Fruit fly (Drosophila melanogaster) whole organism, prepupa: ENCODE results near the gene CG3868.

ENCODE experiments used
- CG10631 ChIP-seq: fragments of 200-800 bp; sonication (Bioruptor generic); optimal IDR thresholded peaks from 2 replicates; lab custom pipeline; 2016; ENCODE audit warnings: missing biosample characterization, missing genetic modification characterization
- CG10669 ChIP-seq: fragments of 200-800 bp; sonication (Bioruptor generic); optimal IDR thresholded peaks from 3 replicates; lab custom pipeline; 2018; ENCODE audit warnings: missing biosample characterization, mild to moderate bottlenecking, missing genetic modification characterization, moderate library complexity
- CG11294 ChIP-seq: fragments of 200-800 bp; sonication (Bioruptor generic); IDR thresholded peaks from 2 replicates; pipeline ENCODE4 v1.3.6; 2022; ENCODE audit warnings: missing biosample characterization, missing genetic modification characterization
- CG11762 ChIP-seq: fragments of 200-800 bp; sonication (Bioruptor generic); optimal IDR thresholded peaks from 3 replicates; lab custom pipeline; 2016; ENCODE audit warnings: missing biosample characterization, missing genetic modification characterization; ENCODE audit not compliant: insufficient read depth
- CG11902 ChIP-seq: fragments of 200-800 bp; sonication (Bioruptor generic); optimal IDR thresholded peaks from 3 replicates; lab custom pipeline; 2016; ENCODE audit warnings: missing biosample characterization, missing genetic modification characterization
- CG15336 ChIP-seq: fragments of 200-800 bp; sonication (Bioruptor generic); IDR thresholded peaks from 2 replicates; pipeline ENCODE4 v1.3.6; 2022; ENCODE audit warnings: missing biosample characterization, missing genetic modification characterization
- CG1621 ChIP-seq: fragments of 200-800 bp; sonication (Bioruptor generic); optimal IDR thresholded peaks from 3 replicates; lab custom pipeline; 2018; ENCODE audit warnings: missing biosample characterization, mild to moderate bottlenecking, missing genetic modification characterization
- CG16779 ChIP-seq: fragments of 200-800 bp; sonication (Bioruptor generic); optimal IDR thresholded peaks from 3 replicates; lab custom pipeline; 2017; ENCODE audit warnings: missing biosample characterization, mild to moderate bottlenecking, missing genetic modification characterization
- CG3032 ChIP-seq: fragments of 200-800 bp; optimal IDR thresholded peaks from 2 replicates; lab custom pipeline; 2019; ENCODE audit warnings: missing biosample characterization, mild to moderate bottlenecking, missing genetic modification characterization, moderate library complexity
- CG31627 ChIP-seq: fragments of 200-800 bp; sonication (Bioruptor generic); optimal IDR thresholded peaks from 3 replicates; lab custom pipeline; 2016; ENCODE audit warnings: missing biosample characterization, missing genetic modification characterization
- CG32006 ChIP-seq: fragments of 200-800 bp; sonication (Bioruptor generic); optimal IDR thresholded peaks from 3 replicates; lab custom pipeline; 2017; ENCODE audit warnings: missing biosample characterization, mild to moderate bottlenecking, missing genetic modification characterization
- CG3919 ChIP-seq: fragments of 200-800 bp; sonication (Bioruptor generic); optimal IDR thresholded peaks from 3 replicates; lab custom pipeline; 2016; ENCODE audit warnings: missing biosample characterization, missing genetic modification characterization
- CG4318 ChIP-seq: fragments of 200-800 bp; sonication (Bioruptor generic); optimal IDR thresholded peaks from 3 replicates; lab custom pipeline; 2017; ENCODE audit warnings: missing biosample characterization, mild to moderate bottlenecking, missing genetic modification characterization
- CG6163 ChIP-seq: fragments of 200-800 bp; sonication (Bioruptor generic); IDR thresholded peaks from 3 replicates; pipeline ENCODE4 v1.3.6; 2022; ENCODE audit warnings: missing biosample characterization, missing genetic modification characterization
- CG6276 ChIP-seq: fragments of 200-800 bp; sonication (Bioruptor generic); optimal IDR thresholded peaks from 2 replicates; lab custom pipeline; 2017; ENCODE audit warnings: missing biosample characterization, mild to moderate bottlenecking, missing genetic modification characterization
- CG6792 ChIP-seq: fragments of 200-800 bp; sonication (Bioruptor generic); optimal IDR thresholded peaks from 3 replicates; lab custom pipeline; 2016; ENCODE audit warnings: missing biosample characterization, missing genetic modification characterization
- CG6808 ChIP-seq: fragments of 200-800 bp; sonication (Bioruptor generic); optimal IDR thresholded peaks from 3 replicates; lab custom pipeline; 2017; ENCODE audit warnings: missing biosample characterization, missing genetic modification characterization, mild to moderate bottlenecking, moderate library complexity, missing genetic modification reagents
- CG7368 ChIP-seq: fragments of 200-800 bp; sonication (Bioruptor generic); optimal IDR thresholded peaks from 3 replicates; lab custom pipeline; 2016; ENCODE audit warnings: missing biosample characterization, missing genetic modification characterization
- CG8119 ChIP-seq: fragments of 200-800 bp; sonication (Bioruptor generic); IDR thresholded peaks from 3 replicates; pipeline ENCODE4 v1.3.6; 2022; ENCODE audit warnings: missing biosample characterization, missing genetic modification characterization
- CG8319 ChIP-seq: fragments of 200-800 bp; sonication (Bioruptor generic); optimal IDR thresholded peaks from 3 replicates; lab custom pipeline; 2016; ENCODE audit warnings: missing biosample characterization, missing genetic modification characterization
- Eip75B ChIP-seq: fragments of 200-800 bp; sonication (Bioruptor generic); optimal IDR thresholded peaks from 3 replicates; lab custom pipeline; 2016; ENCODE audit warnings: missing biosample characterization, missing genetic modification characterization
- Eip78C ChIP-seq: fragments of 200-800 bp; sonication (Bioruptor generic); peaks from one replicate; lab custom pipeline; 2016; ENCODE audit warnings: missing biosample characterization, missing genetic modification characterization
- Ets21C ChIP-seq: fragments of 200-800 bp; sonication (Bioruptor generic); optimal IDR thresholded peaks from 3 replicates; lab custom pipeline; 2016; ENCODE audit warnings: missing biosample characterization, missing genetic modification characterization
- Gug ChIP-seq: fragments of 200-800 bp; sonication (Bioruptor generic); IDR thresholded peaks from 2 replicates; pipeline ENCODE4 v1.3.6; 2022; ENCODE audit warnings: missing biosample characterization, missing genetic modification characterization
- Hr38 ChIP-seq: sonication (Bioruptor generic); optimal IDR thresholded peaks from 2 replicates; lab custom pipeline; 2016; ENCODE audit warnings: missing biosample characterization, missing genetic modification characterization
- Hr4 ChIP-seq: fragments of 200-800 bp; sonication (Bioruptor generic); optimal IDR thresholded peaks from 3 replicates; lab custom pipeline; 2016; ENCODE audit warnings: missing biosample characterization, missing genetic modification characterization
- Lpt ChIP-seq: fragments of 200-800 bp; sonication (Bioruptor generic); optimal IDR thresholded peaks from 3 replicates; lab custom pipeline; 2016; ENCODE audit warnings: missing biosample characterization, missing genetic modification characterization
- Met ChIP-seq: fragments of 200-800 bp; sonication (Bioruptor generic); optimal IDR thresholded peaks from 3 replicates; lab custom pipeline; 2016; ENCODE audit warnings: missing biosample characterization, missing genetic modification characterization
- OdsH ChIP-seq: fragments of 200-800 bp; sonication (Bioruptor generic); optimal IDR thresholded peaks from 3 replicates; lab custom pipeline; 2016; ENCODE audit warnings: missing biosample characterization, missing genetic modification characterization
- Smox ChIP-seq: fragments of 200-800 bp; sonication (Bioruptor generic); optimal IDR thresholded peaks from 3 replicates; lab custom pipeline; 2016; ENCODE audit warnings: missing biosample characterization, missing genetic modification characterization
- Sox102F ChIP-seq: fragments of 200-800 bp; sonication (Bioruptor generic); optimal IDR thresholded peaks from 2 replicates; lab custom pipeline; 2016; ENCODE audit warnings: missing biosample characterization, mild to moderate bottlenecking, missing genetic modification characterization
- Sox14 ChIP-seq: fragments of 200-800 bp; sonication (Bioruptor generic); optimal IDR thresholded peaks from 3 replicates; lab custom pipeline; 2016; ENCODE audit warnings: missing biosample characterization, missing genetic modification characterization
- Sox15 ChIP-seq: fragments of 200-800 bp; sonication (Bioruptor generic); optimal IDR thresholded peaks from 3 replicates; lab custom pipeline; 2016; ENCODE audit warnings: missing biosample characterization, missing genetic modification characterization
- achi ChIP-seq: fragments of 200-800 bp; sonication (Bioruptor generic); optimal IDR thresholded peaks from 3 replicates; lab custom pipeline; 2016; ENCODE audit warnings: missing biosample characterization, missing genetic modification characterization
- acj6 ChIP-seq: fragments of 200-800 bp; sonication (Bioruptor generic); optimal IDR thresholded peaks from 3 replicates; lab custom pipeline; 2016; ENCODE audit warnings: missing biosample characterization, missing genetic modification characterization
- cyc ChIP-seq: fragments of 200-800 bp; sonication (Bioruptor generic); optimal IDR thresholded peaks from 3 replicates; lab custom pipeline; 2016; ENCODE audit warnings: missing biosample characterization, missing genetic modification characterization
- dac ChIP-seq: fragments of 200-800 bp; sonication (Bioruptor generic); optimal IDR thresholded peaks from 2 replicates; lab custom pipeline; 2017; ENCODE audit warnings: missing biosample characterization, mild to moderate bottlenecking, missing genetic modification characterization
- dsx ChIP-seq: fragments of 200-800 bp; optimal IDR thresholded peaks from 3 replicates; lab custom pipeline; 2019; ENCODE audit warnings: missing biosample characterization, mild to moderate bottlenecking, missing genetic modification characterization, moderate library complexity; ENCODE audit not compliant: poor library complexity, severe bottlenecking
- esn ChIP-seq: fragments of 200-800 bp; sonication (Bioruptor generic); optimal IDR thresholded peaks from 2 replicates; lab custom pipeline; 2016; ENCODE audit warnings: missing biosample characterization, mild to moderate bottlenecking, missing genetic modification characterization, moderate library complexity
- fd59A ChIP-seq: fragments of 200-800 bp; sonication (Bioruptor generic); optimal IDR thresholded peaks from 2 replicates; lab custom pipeline; 2017; ENCODE audit warnings: missing biosample characterization, mild to moderate bottlenecking, missing genetic modification characterization, missing genetic modification reagents
- fd85E ChIP-seq: fragments of 200-800 bp; sonication (Bioruptor generic); optimal IDR thresholded peaks from 3 replicates; lab custom pipeline; 2016; ENCODE audit warnings: missing biosample characterization, missing genetic modification characterization
- fkh ChIP-seq: fragments of 200-800 bp; sonication (Bioruptor generic); optimal IDR thresholded peaks from 3 replicates; lab custom pipeline; 2017; ENCODE audit warnings: missing biosample characterization, mild to moderate bottlenecking, missing genetic modification characterization, moderate library complexity
- net ChIP-seq: fragments of 200-800 bp; sonication (Bioruptor generic); optimal IDR thresholded peaks from 3 replicates; lab custom pipeline; 2016; ENCODE audit warnings: missing biosample characterization, missing genetic modification characterization
- pdm3 ChIP-seq: fragments of 200-800 bp; sonication (Bioruptor generic); optimal IDR thresholded peaks from 3 replicates; lab custom pipeline; 2016; ENCODE audit warnings: missing biosample characterization, missing genetic modification characterization
- salr ChIP-seq, 2 experiments: fragments of 200-800 bp; sonication (Bioruptor generic); optimal IDR thresholded peaks; 3 replicates each; lab custom pipeline; 2016 to 2018; ENCODE audit warnings: missing biosample characterization in 2 of 2, missing genetic modification characterization in 2 of 2, mild to moderate bottlenecking in 1 of 2
- spab ChIP-seq: fragments of 200-800 bp; sonication (Bioruptor generic); optimal IDR thresholded peaks from 2 replicates; lab custom pipeline; 2017; ENCODE audit warnings: missing biosample characterization, mild to moderate bottlenecking, missing genetic modification characterization, missing genetic modification reagents
- svp ChIP-seq: fragments of 200-800 bp; sonication (Bioruptor generic); peaks from one replicate; lab custom pipeline; 2016; ENCODE audit warnings: missing biosample characterization, missing genetic modification characterization
- topi ChIP-seq: fragments of 200-800 bp; sonication (Bioruptor generic); optimal IDR thresholded peaks from 3 replicates; lab custom pipeline; 2016; ENCODE audit warnings: missing biosample characterization, missing genetic modification characterization
- vri ChIP-seq: fragments of 200-800 bp; sonication (Bioruptor generic); optimal IDR thresholded peaks from 3 replicates; lab custom pipeline; 2016; ENCODE audit warnings: missing biosample characterization, mild to moderate bottlenecking, missing genetic modification characterization

Gene CG3868

dm6 chr3L:14397020-14397602, 5.4 kb downstream of the CG3868 start (continued):
- TF ChIP-seq Sox102F (GFP tag; lab: Kevin White, UChicago) (no peak), topi (GFP tag; lab: Kevin White, UChicago) (no peak), cyc (GFP tag; lab: Kevin White, UChicago) (peak; percentile 7), CG6808 (GFP tag; lab: Kevin White, UChicago) (no peak), Sox15 (no peak), dac (GFP tag; lab: Kevin White, UChicago) (no peak), Eip78C (GFP tag; lab: Kevin White, UChicago) (peak; percentile 69), fd85E (no peak), achi (GFP tag; lab: Kevin White, UChicago) (peak; percentile 9), Sox14 (no peak)
- TF ChIP-seq, all 60 proteins: peak for 17

dm6 chr3L:14389242-14389641, 13.3 kb downstream of the CG3868 start:
- TF ChIP-seq CG11902 (GFP tag; lab: Kevin White, UChicago), result no peak
- TF ChIP-seq svp, result no peak
- no peak for TF ChIP-seq CG16779
- no peak for TF ChIP-seq salr (GFP tag; optimal IDR thresholded peaks at IDR 0.05; lab: Kevin White, UChicago)
- no peak for TF ChIP-seq Lpt (GFP tag; lab: Kevin White, UChicago)
- TF ChIP-seq fd59A (GFP tag; lab: Kevin White, UChicago), result no peak
- no peak for TF ChIP-seq CG31627 (GFP tag; lab: Kevin White, UChicago)
- TF ChIP-seq CG11294 (GFP tag; lab: Robert Waterston, UW), result no peak
- no peak for TF ChIP-seq acj6 (GFP tag; lab: Kevin White, UChicago)
- TF ChIP-seq Eip75B (GFP tag; lab: Kevin White, UChicago), result peak; percentile 1
- no peak for TF ChIP-seq CG6163 (GFP tag; lab: Robert Waterston, UW)
- TF ChIP-seq CG8119, result 0 out of 3 replicates have a peak, but pooled peaks have one; percentile 25
- peak; percentile 44 for TF ChIP-seq CG32006 (GFP tag; lab: Kevin White, UChicago)
- TF ChIP-seq Met (GFP tag; lab: Kevin White, UChicago), result no peak
- no peak for TF ChIP-seq CG10669 (GFP tag; lab: Kevin White, UChicago)
- TF ChIP-seq Hr38 (GFP tag; lab: Kevin White, UChicago), result no peak
- TF ChIP-seq Ets21C (GFP tag; lab: Kevin White, UChicago), result no peak
- no peak for TF ChIP-seq CG4318
- no peak for TF ChIP-seq CG11762 (GFP tag; lab: Kevin White, UChicago)
- no peak for TF ChIP-seq CG1621 (tag; lab: Kevin White, UChicago)
- no peak for TF ChIP-seq CG8319 (GFP tag; lab: Kevin White, UChicago)
- TF ChIP-seq esn (GFP tag; lab: Kevin White, UChicago), result no peak
- no peak for TF ChIP-seq Smox (GFP tag; lab: Kevin White, UChicago)
- peak; percentile 13 for TF ChIP-seq pdm3
- no peak for TF ChIP-seq net (GFP tag; lab: Kevin White, UChicago)
- peak; percentile 7 for TF ChIP-seq OdsH
- TF ChIP-seq dsx (GFP tag; lab: Kevin White, UChicago), result no peak
- TF ChIP-seq Eip78C (GFP tag; lab: Kevin White, UChicago), result peak; percentile 73
- TF ChIP-seq CG3032, result no peak
- TF ChIP-seq Gug (GFP tag; lab: Robert Waterston, UW), result no peak
- TF ChIP-seq fkh (GFP tag; lab: Kevin White, UChicago), result no peak
- no peak for TF ChIP-seq CG3919 (GFP tag; lab: Kevin White, UChicago)
- no peak for TF ChIP-seq Sox14
- no peak for TF ChIP-seq CG6808 (GFP tag; lab: Kevin White, UChicago)
- TF ChIP-seq dac (GFP tag; lab: Kevin White, UChicago), result no peak
- TF ChIP-seq Sox102F (GFP tag; lab: Kevin White, UChicago), result no peak
- TF ChIP-seq Hr4 (GFP tag; lab: Kevin White, UChicago), result peak; percentile 44
- no peak for TF ChIP-seq fd85E
- TF ChIP-seq CG10631 (GFP tag; lab: Kevin White, UChicago), result no peak
- no peak for TF ChIP-seq topi (GFP tag; lab: Kevin White, UChicago)
- TF ChIP-seq spab (GFP tag; lab: Kevin White, UChicago), result no peak
- TF ChIP-seq vri, result no peak
- peak; percentile 43; the same call in 1 of the 2 replicates for TF ChIP-seq CG15336
- no peak for TF ChIP-seq CG7368 (GFP tag; lab: Kevin White, UChicago)
- TF ChIP-seq CG6792 (GFP tag; lab: Kevin White, UChicago), result no peak
- no peak for TF ChIP-seq CG6276
